Fruit fly (Drosophila melanogaster): Measurements from ENCODE around the gene CG13674.

Gene CG13674

dm6 chr3L:8180464-8181137 is 38.2 kb downstream of the CG13674 start, which contains the start of the genes mthl7 and Uxs:
Gene mthl7 (minus strand): TSS chr3L:8180514.
Gene Uxs (plus strand): TSS chr3L:8180923.
- TF ChIP-seq Mnt (GFP tag; optimal IDR thresholded peaks at IDR 0.05) (peak; percentile 53), CG14711 (tag; optimal IDR thresholded peaks at IDR 0.05) (peak; percentile 4), CG7101 (tag; optimal IDR thresholded peaks at IDR 0.05) (no peak), bab1 (GFP tag; optimal IDR thresholded peaks at IDR 0.05) (peak; percentile 32), cic (GFP tag; optimal IDR thresholded peaks at IDR 0.05) (peak; percentile 84)

- no peak for TF ChIP-seq CG5204 (GFP tag; optimal IDR thresholded peaks at IDR 0.05)
- peak; percentile 2 for TF ChIP-seq CG11617 (GFP tag; optimal IDR thresholded peaks at IDR 0.05)
- no peak for TF ChIP-seq bab1 (GFP tag; optimal IDR thresholded peaks at IDR 0.05)
- TF ChIP-seq cnc (optimal IDR thresholded peaks at IDR 0.05), result no peak
- no peak for TF ChIP-seq Crg-1 (GFP tag; optimal IDR thresholded peaks at IDR 0.05)
- TF ChIP-seq CG14711 (tag; optimal IDR thresholded peaks at IDR 0.05), result peak; percentile 42
- peak; percentile 9 for TF ChIP-seq CG7045 (GFP tag; optimal IDR thresholded peaks at IDR 0.05)
- no peak for TF ChIP-seq Clk (GFP tag; optimal IDR thresholded peaks at IDR 0.05)
- peak; percentile 14 for TF ChIP-seq CG7101 (tag; optimal IDR thresholded peaks at IDR 0.05)
- peak; percentile 32 for TF ChIP-seq CG33017 (tag; optimal IDR thresholded peaks at IDR 0.05)
- peak; percentile 6 for TF ChIP-seq cic (GFP tag; optimal IDR thresholded peaks at IDR 0.05)
- peak; percentile 6 for TF ChIP-seq tj (GFP tag; optimal IDR thresholded peaks at IDR 0.05)
Measured at dm6 chr3L:8177795-8178564, 40.8 kb downstream of the CG13674 start, which contains the start of gene Nmt. Gene Nmt (minus strand): TSS chr3L:8178429.

- TF ChIP-seq tj (GFP tag; optimal IDR thresholded peaks at IDR 0.05) (peak; percentile 97), cnc (optimal IDR thresholded peaks at IDR 0.05) (no peak), CG7045 (GFP tag; optimal IDR thresholded peaks at IDR 0.05) (no peak), bab1 (GFP tag; optimal IDR thresholded peaks at IDR 0.05) (peak; percentile 35)
Measured at dm6 chr3L:8175818-8176217, 43.0 kb downstream of the CG13674 start, which contains the start of gene RecQ4. Gene RecQ4 (minus strand): TSS chr3L:8175978.
